Worm (Caenorhabditis elegans): ENCODE data around the gene Y97E10AR.1.

DNA sequence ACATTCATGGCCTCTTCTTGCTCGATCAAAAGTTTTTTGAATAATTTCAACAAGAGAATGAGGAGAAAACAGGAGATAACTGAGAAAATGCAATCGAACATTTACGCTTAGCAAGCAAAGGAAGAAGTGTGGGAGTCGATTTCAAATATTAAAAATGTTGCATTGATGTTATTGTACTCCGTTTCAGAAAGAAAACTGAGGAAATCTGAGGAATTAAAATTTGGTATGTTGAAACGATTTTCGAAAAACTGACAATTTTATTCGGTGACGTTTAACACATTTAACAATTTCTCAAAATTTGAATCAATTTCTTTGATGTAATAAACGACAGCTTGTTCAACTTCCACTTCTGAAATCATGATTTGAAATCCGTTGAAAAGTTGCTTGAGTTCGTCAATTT lies 46.7 kb upstream of the Y97E10AR.1 start, which contains the start of gene F26D11.13:
- no peak for TF ChIP-seq nfya-1 (tag; optimal IDR thresholded peaks at IDR 0.05)
- TF ChIP-seq unc-55 (GFP tag; optimal IDR thresholded peaks at IDR 0.05) = no peak
